Fruit fly (Drosophila melanogaster): Measurements from ENCODE around the gene Hmu.

Hmu gene

DNA sequence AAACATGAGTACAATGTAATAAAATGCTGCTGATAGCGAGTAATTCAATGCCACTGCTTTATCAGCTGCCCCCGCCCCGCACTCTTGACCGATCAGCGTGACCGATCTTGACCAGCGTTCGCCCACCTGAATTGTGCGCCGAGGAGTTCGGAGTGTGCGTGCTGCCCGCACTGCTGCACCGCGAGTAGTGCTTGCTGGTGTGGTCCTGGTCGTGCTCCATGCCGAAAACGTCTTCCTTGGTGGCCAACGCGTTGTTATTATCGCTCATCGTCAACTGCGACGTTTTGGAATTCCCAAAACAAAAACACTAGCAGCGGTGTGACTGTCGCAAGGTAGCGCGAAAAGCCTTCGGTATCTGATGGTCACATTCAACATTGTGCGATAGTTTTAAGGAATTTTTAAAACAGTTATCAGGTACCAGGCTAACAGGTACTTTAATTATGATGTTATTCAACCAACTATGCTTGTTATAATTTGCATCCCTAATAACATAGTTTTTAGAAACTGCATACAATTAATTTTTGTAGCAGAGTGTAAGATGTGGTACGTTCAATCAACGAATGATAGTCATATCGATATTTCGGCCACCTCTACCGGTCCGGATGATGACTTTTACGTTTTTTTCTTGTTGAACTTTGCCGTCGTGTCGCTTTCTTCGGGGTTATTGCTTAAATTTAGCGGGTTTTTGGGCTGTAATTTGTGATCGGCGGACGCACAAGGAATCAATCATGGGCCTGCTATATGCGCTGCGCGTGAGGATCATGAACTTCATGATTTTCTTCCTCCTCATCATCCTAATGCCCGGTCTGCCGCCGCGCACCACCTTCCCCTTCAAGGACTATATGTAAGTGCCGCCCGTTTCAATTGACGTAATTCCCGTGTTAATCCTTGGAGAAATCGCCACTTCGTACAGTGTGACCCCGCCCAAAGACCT lies at the start of gene Hmu, which contains the start of gene bigmax (continued):
- TF ChIP-seq zf30C (GFP tag; optimal IDR thresholded peaks at IDR 0.05) (no peak), Ptx1 (GFP tag; IDR thresholded peaks at IDR 0.05) (peak; percentile 88), CG10267 (tag; optimal IDR thresholded peaks at IDR 0.05) (peak; percentile 83), CG1602 (GFP tag; optimal IDR thresholded peaks at IDR 0.05) (peak; percentile 84), CG13424 (tag; optimal IDR thresholded peaks at IDR 0.05) (peak; percentile 86), CG7963 (GFP tag; IDR thresholded peaks at IDR 0.05; ENCODE audit: partially characterized antibody) (no peak; the same call in 1 of the 3 replicates), CG34422 (GFP tag; IDR thresholded peaks at IDR 0.05) (peak; percentile 91), CG6654 (GFP tag; optimal IDR thresholded peaks at IDR 0.05) (no peak), CG6813 (GFP tag; optimal IDR thresholded peaks at IDR 0.05) (peak; percentile 14), CG14860 (GFP tag; IDR thresholded peaks at IDR 0.05; ENCODE audit: partially characterized antibody) (peak; percentile 81), Bgb (GFP tag; IDR thresholded peaks at IDR 0.05; ENCODE audit: partially characterized antibody) (peak; percentile 85), CG7928 (GFP tag; optimal IDR thresholded peaks at IDR 0.05) (peak; percentile 70), CG12769 (tag; optimal IDR thresholded peaks at IDR 0.05) (peak; percentile 91), CG10366 (GFP tag; IDR thresholded peaks at IDR 0.05) (peak; percentile 83), CG18619 (GFP tag; optimal IDR thresholded peaks at IDR 0.05) (peak; percentile 73), twi (tag; optimal IDR thresholded peaks at IDR 0.05) (peak; percentile 69), CG3065 (GFP tag; optimal IDR thresholded peaks at IDR 0.05) (peak; percentile 20), CG9437 (GFP tag; optimal IDR thresholded peaks at IDR 0.05) (peak; percentile 98), gfzf (GFP tag; optimal IDR thresholded peaks at IDR 0.05) (peak; percentile 96), CG11456 (GFP tag; IDR thresholded peaks at IDR 0.05) (peak; percentile 86), ab (GFP tag; optimal IDR thresholded peaks at IDR 0.05) (peak; percentile 13), NFAT (GFP tag; IDR thresholded peaks at IDR 0.05) (peak; percentile 88), CG9609 (GFP tag; optimal IDR thresholded peaks at IDR 0.05) (peak; percentile 85), da (GFP tag; optimal IDR thresholded peaks at IDR 0.05) (peak; percentile 56), CG4617 (GFP tag; optimal IDR thresholded peaks at IDR 0.05; ENCODE audit: borderline replicate concordance) (peak; percentile 85), ara (GFP tag; IDR thresholded peaks at IDR 0.05) (peak; percentile 74), kay (GFP tag; optimal IDR thresholded peaks at IDR 0.05) (peak; percentile 77), sqz (GFP tag; optimal IDR thresholded peaks at IDR 0.05) (peak; percentile 83), CG16863 (GFP tag; optimal IDR thresholded peaks at IDR 0.05) (peak; percentile 81), dati (GFP tag; IDR thresholded peaks at IDR 0.05) (peak; percentile 49; the same call in 1 of the 2 replicates), salm (tag; optimal IDR thresholded peaks at IDR 0.05) (peak; percentile 51), CG30020 (tag; optimal IDR thresholded peaks at IDR 0.05) (peak; percentile 70), disco-r (GFP tag; optimal IDR thresholded peaks at IDR 0.05) (peak; percentile 61), chm (GFP tag; IDR thresholded peaks at IDR 0.05) (peak; percentile 81), CG16815 (GFP tag; optimal IDR thresholded peaks at IDR 0.05) (peak; percentile 47), Lpt (GFP tag; optimal IDR thresholded peaks at IDR 0.05) (no peak), ERR (GFP tag; optimal IDR thresholded peaks at IDR 0.05) (peak; percentile 86), Sry-β (GFP tag; optimal IDR thresholded peaks at IDR 0.05) (no peak), phol (tag; optimal IDR thresholded peaks at IDR 0.05) (peak; percentile 87), cato (GFP tag; optimal IDR thresholded peaks at IDR 0.05; ENCODE audit: borderline replicate concordance) (peak; percentile 4), trem (tag; optimal IDR thresholded peaks at IDR 0.05) (peak; percentile 91), tna (GFP tag; IDR thresholded peaks at IDR 0.05; ENCODE audit: partially characterized antibody) (peak; percentile 71), Hsf (GFP tag; optimal IDR thresholded peaks at IDR 0.05) (peak; percentile 88), Antp (GFP tag; optimal IDR thresholded peaks at IDR 0.05) (peak; percentile 91), croc (GFP tag; conservative IDR thresholded peaks at IDR 0.05) (peak; percentile 46), Gug (GFP tag; IDR thresholded peaks at IDR 0.05) (peak; percentile 78), CG31224 (GFP tag; IDR thresholded peaks at IDR 0.05) (peak; percentile 68), hb (GFP tag; IDR thresholded peaks at IDR 0.05; ENCODE audit: partially characterized antibody) (peak; percentile 85)

Measured in whole organism, embryonic.